Worm (Caenorhabditis elegans): Measurements from ENCODE around the gene ZK892.4.

The ZK892.4 gene

DNA sequence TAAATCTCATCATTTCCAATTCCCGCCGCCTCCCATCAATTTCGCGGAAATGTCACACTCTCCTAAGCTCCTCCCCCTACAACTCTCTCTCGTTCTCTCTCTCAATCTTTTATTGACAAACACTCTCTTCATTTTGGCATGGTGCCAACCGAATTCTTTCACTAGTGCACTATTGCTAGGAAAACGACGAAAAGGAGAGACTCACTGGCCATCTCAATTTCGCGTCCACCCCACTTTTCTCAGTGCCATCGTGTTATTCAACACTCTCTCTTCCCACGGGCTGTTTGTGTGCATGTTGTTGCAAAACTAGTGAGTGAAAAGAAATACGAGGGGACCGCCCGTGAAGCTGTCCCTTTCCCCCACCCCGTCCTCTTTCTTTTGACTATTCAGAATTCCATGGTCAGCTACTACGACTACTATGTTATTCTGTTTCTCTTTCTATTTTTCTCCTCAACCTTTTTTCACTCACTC is 21.5 kb upstream of the ZK892.4 start:
- TF ChIP-seq alr-1 (tag; optimal IDR thresholded peaks at IDR 0.05) = no peak
- no peak for TF ChIP-seq nhr-12 (tag; optimal IDR thresholded peaks at IDR 0.05)
- peak; percentile 53 for TF ChIP-seq zag-1 (tag; optimal IDR thresholded peaks at IDR 0.05)
- TF ChIP-seq nhr-25 (tag; optimal IDR thresholded peaks at IDR 0.05) = no peak
- TF ChIP-seq sma-3 (GFP tag; optimal IDR thresholded peaks at IDR 0.05) = peak; percentile 11
- no peak for TF ChIP-seq nhr-11 (tag; optimal IDR thresholded peaks at IDR 0.05)
- TF ChIP-seq blmp-1 (tag; optimal IDR thresholded peaks at IDR 0.05; ENCODE audit: insufficient read depth) = no peak
- TF ChIP-seq mdl-1 (tag; optimal IDR thresholded peaks at IDR 0.05) = peak; percentile 55 to 63
- no peak for TF ChIP-seq nhr-10 (tag; optimal IDR thresholded peaks at IDR 0.05)
- TF ChIP-seq nhr-237 (tag; optimal IDR thresholded peaks at IDR 0.05) = no peak
- TF ChIP-seq elt-3 (tag; optimal IDR thresholded peaks at IDR 0.05) = no peak
- TF ChIP-seq peb-1 (tag; optimal IDR thresholded peaks at IDR 0.05) = no peak
- TF ChIP-seq sma-9 (GFP tag; optimal IDR thresholded peaks at IDR 0.05) = peak; percentile 92
- no peak for TF ChIP-seq sma-9 (tag; optimal IDR thresholded peaks at IDR 0.05)
- no peak for TF ChIP-seq R02D3.7 (tag; optimal IDR thresholded peaks at IDR 0.05)
- TF ChIP-seq unc-39 (tag; optimal IDR thresholded peaks at IDR 0.05) = peak; percentile 1
- TF ChIP-seq gmeb-1 (tag; optimal IDR thresholded peaks at IDR 0.05) = no peak
- peak; percentile 63 for TF ChIP-seq unc-55 (GFP tag; optimal IDR thresholded peaks at IDR 0.05)
- peak; percentile 55 for TF ChIP-seq lin-13 (GFP tag; optimal IDR thresholded peaks at IDR 0.05)
- TF ChIP-seq nhr-21 (tag; optimal IDR thresholded peaks at IDR 0.05) = no peak
- peak; percentile 16 for TF ChIP-seq fos-1 (tag; optimal IDR thresholded peaks at IDR 0.05)
- peak; percentile 31 for TF ChIP-seq ztf-4 (tag; optimal IDR thresholded peaks at IDR 0.05)
- TF ChIP-seq elt-1 (tag; optimal IDR thresholded peaks at IDR 0.05) = no peak
- TF ChIP-seq ztf-11 (tag; optimal IDR thresholded peaks at IDR 0.05) = no peak
- peak; percentile 18 to 72 for TF ChIP-seq lsy-2 (tag; optimal IDR thresholded peaks at IDR 0.05)
- TF ChIP-seq lin-11 (tag; optimal IDR thresholded peaks at IDR 0.05) = no peak
- TF ChIP-seq ceh-16 (tag; optimal IDR thresholded peaks at IDR 0.05) = no peak
- peak; percentile 66 for TF ChIP-seq Y55F3AM.14 (GFP tag; optimal IDR thresholded peaks at IDR 0.05)
- no peak for TF ChIP-seq aly-2 (tag; optimal IDR thresholded peaks at IDR 0.05)
- peak; percentile 9 for TF ChIP-seq snpc-4 (tag; optimal IDR thresholded peaks at IDR 0.05)
- no peak for TF ChIP-seq ZK546.5 (tag; optimal IDR thresholded peaks at IDR 0.05)
- TF ChIP-seq mab-5 (tag; optimal IDR thresholded peaks at IDR 0.05) = peak; percentile 80
- peak; percentile 8 for TF ChIP-seq egl-27 (tag; optimal IDR thresholded peaks at IDR 0.05)
- TF ChIP-seq sem-4 (tag; optimal IDR thresholded peaks at IDR 0.05) = peak; percentile 87
- peak; percentile 31 for TF ChIP-seq unc-62 (GFP tag; optimal IDR thresholded peaks at IDR 0.05)
- no peak for TF ChIP-seq nhr-23 (tag; optimal IDR thresholded peaks at IDR 0.05)
- no peak for TF ChIP-seq mbf-1 (tag; optimal IDR thresholded peaks at IDR 0.05)
- no peak for TF ChIP-seq ztf-1 (GFP tag; conservative IDR thresholded peaks at IDR 0.05)
- peak; percentile 73 for TF ChIP-seq lin-39 (tag; optimal IDR thresholded peaks at IDR 0.05)
- peak; percentile 58 for TF ChIP-seq nhr-6 (tag; optimal IDR thresholded peaks at IDR 0.05)
- TF ChIP-seq ama-1 (optimal IDR thresholded peaks at IDR 0.05) = no peak
- TF ChIP-seq skn-1 (tag; optimal IDR thresholded peaks at IDR 0.05) = no peak
- peak; percentile 51 for TF ChIP-seq crh-2 (tag; optimal IDR thresholded peaks at IDR 0.05)
- no peak for TF ChIP-seq dmd-4 (tag; optimal IDR thresholded peaks at IDR 0.05)
- peak; percentile 72 for TF ChIP-seq C34F6.9 (tag; optimal IDR thresholded peaks at IDR 0.05)
- TF ChIP-seq F13H6.1 (tag; optimal IDR thresholded peaks at IDR 0.05) = peak; percentile 92
- TF ChIP-seq nhr-129 (tag; optimal IDR thresholded peaks at IDR 0.05) = peak; percentile 82
- TF ChIP-seq ceh-82 (tag; optimal IDR thresholded peaks at IDR 0.05) = no peak
- TF ChIP-seq nhr-77 (tag; optimal IDR thresholded peaks at IDR 0.05) = no peak
